Worm (Caenorhabditis elegans) whole organism, early embryonic: ENCODE data around the gene gsy-1.

Source experiments
- B0310.2 ChIP-seq: sonication (generic microtip); optimal IDR thresholded peaks from 2 replicates; lab custom pipeline; 2016; ENCODE audit warnings: mild to moderate bottlenecking, missing genetic modification characterization, missing compliant biosample characterization
- ama-1 ChIP-seq: fragments of 150-350 bp; optimal IDR thresholded peaks from 2 replicates; lab custom pipeline; 2014
- ceh-13 ChIP-seq: fragments of 200-800 bp; sonication (Bioruptor generic); optimal IDR thresholded peaks from 2 replicates; lab custom pipeline; 2018; ENCODE audit warnings: mild to moderate bottlenecking, missing genetic modification characterization, missing compliant biosample characterization
- ets-7 ChIP-seq: sonication (generic microtip); optimal IDR thresholded peaks from 2 replicates; lab custom pipeline; 2016; ENCODE audit warnings: missing genotype, missing genetic modification characterization, missing compliant biosample characterization
- flt-1 ChIP-seq: fragments of 200-800 bp; sonication (Bioruptor generic); IDR thresholded peaks from 2 replicates; pipeline ENCODE4 v1.3.6; 2022; ENCODE audit warnings: missing genetic modification characterization, missing compliant biosample characterization
- hmg-4 ChIP-seq: fragments of 200-800 bp; sonication (Bioruptor generic); optimal IDR thresholded peaks from 2 replicates; lab custom pipeline; 2018; ENCODE audit warnings: mild to moderate bottlenecking, missing genetic modification characterization, missing compliant biosample characterization
- scrt-1 ChIP-seq: fragments of 200-800 bp; sonication (Bioruptor generic); IDR thresholded peaks from 2 replicates; pipeline ENCODE4 v1.3.6; 2022; ENCODE audit warnings: missing genetic modification characterization, missing compliant biosample characterization
- sea-1 ChIP-seq: fragments of 200-800 bp; sonication (Bioruptor generic); conservative IDR thresholded peaks from 2 replicates; pipeline ENCODE4 v1.3.6; 2022; ENCODE audit warnings: missing genetic modification characterization, missing compliant biosample characterization
- tbx-11 ChIP-seq: fragments of 200-800 bp; sonication (Bioruptor generic); IDR thresholded peaks from 2 replicates; pipeline ENCODE4 v1.3.6; 2022; ENCODE audit warnings: missing genetic modification characterization, missing compliant biosample characterization
- tbx-37 ChIP-seq: fragments of 200-800 bp; sonication (Bioruptor generic); conservative IDR thresholded peaks from 2 replicates; pipeline ENCODE4 v1.3.6; 2022; ENCODE audit warnings: missing genetic modification reagents, missing genetic modification characterization, missing compliant biosample characterization
- tra-4 ChIP-seq: sonication (generic microtip); optimal IDR thresholded peaks from 2 replicates; lab custom pipeline; 2017; ENCODE audit warnings: missing genetic modification characterization, missing compliant biosample characterization

ce11 chrII:12892407-12892806 is 14.5 kb upstream of the gsy-1 start:
- TF ChIP-seq ceh-13 (no peak), hmg-4 (GFP tag; lab: Kevin White, UChicago) (no peak), tra-4 (tag; lab: Kevin White, UChicago) (no peak), ama-1 (lab: Kevin White, UChicago) (no peak), scrt-1 (GFP tag; lab: Robert Waterston, UW) (no peak), sea-1 (GFP tag; lab: Robert Waterston, UW) (no peak), ets-7 (no peak), flt-1 (GFP tag; lab: Robert Waterston, UW) (no peak), tbx-37 (GFP tag; lab: Robert Waterston, UW) (no peak), tbx-11 (GFP tag; lab: Robert Waterston, UW) (no peak), B0310.2 (tag; lab: Kevin White, UChicago) (no peak)
